Worm (Caenorhabditis elegans) whole organism, L3 larva: ENCODE measurements around the gene smg-7.

ENCODE experiments used
- ZK546.5 ChIP-seq: sonication (generic microtip); optimal IDR thresholded peaks from 2 replicates; lab custom pipeline; 2017; ENCODE audit warnings: missing biosample characterization, missing genetic modification characterization
- ama-1 ChIP-seq: fragments of 150-350 bp; optimal IDR thresholded peaks from 2 replicates; lab custom pipeline; 2018
- ceh-82 ChIP-seq: fragments of 150-350 bp; optimal IDR thresholded peaks from 2 replicates; lab custom pipeline; 2014; ENCODE audit warnings: missing biosample characterization, missing genetic modification characterization
- elt-2 ChIP-seq: sonication (generic microtip); optimal IDR thresholded peaks from 2 replicates; lab custom pipeline; 2016; ENCODE audit warnings: missing genetic modification reagents, mild to moderate bottlenecking, missing genetic modification characterization, missing compliant biosample characterization
- mdl-1 ChIP-seq: fragments of 150-350 bp; optimal IDR thresholded peaks from 2 replicates; lab custom pipeline; 2014; ENCODE audit warnings: missing biosample characterization, missing genetic modification characterization
- nfya-1 ChIP-seq: sonication (generic microtip); optimal IDR thresholded peaks from 2 replicates; lab custom pipeline; 2017; ENCODE audit warnings: missing genetic modification characterization, mild to moderate bottlenecking, missing compliant biosample characterization, antibody characterized with exemption, moderate library complexity; ENCODE audit not compliant: insufficient read depth
- nhr-11 ChIP-seq: fragments of 150-350 bp; optimal IDR thresholded peaks from 2 replicates; lab custom pipeline; 2014; ENCODE audit warnings: missing biosample characterization, missing genetic modification characterization
- nhr-12 ChIP-seq: fragments of 150-350 bp; optimal IDR thresholded peaks from 2 replicates; lab custom pipeline; 2014; ENCODE audit warnings: missing biosample characterization, missing genetic modification characterization
- nhr-237 ChIP-seq: fragments of 150-350 bp; optimal IDR thresholded peaks from 2 replicates; lab custom pipeline; 2014; ENCODE audit warnings: missing biosample characterization, missing genetic modification characterization
- nhr-76 ChIP-seq: fragments of 150-350 bp; sonication (generic microtip); optimal IDR thresholded peaks from 5 replicates; lab custom pipeline; 2014; ENCODE audit warnings: missing biosample characterization, missing genetic modification characterization
- nhr-77 ChIP-seq: fragments of 150-350 bp; optimal IDR thresholded peaks from 2 replicates; lab custom pipeline; 2014; ENCODE audit warnings: missing biosample characterization, missing genetic modification characterization
- pqm-1 ChIP-seq: fragments of 150-350 bp; optimal IDR thresholded peaks from 2 replicates; lab custom pipeline; 2017; ENCODE audit warnings: missing biosample characterization, missing genetic modification characterization, inconsistent platforms
- unc-62 ChIP-seq: fragments of 150-350 bp; sonication (generic microtip); optimal IDR thresholded peaks from 4 replicates; lab custom pipeline; 2014; ENCODE audit warnings: missing biosample characterization, missing genetic modification reagents, missing genetic modification characterization
- zag-1 ChIP-seq: fragments of 150-350 bp; optimal IDR thresholded peaks from 2 replicates; lab custom pipeline; 2014; ENCODE audit warnings: missing biosample characterization, missing genetic modification characterization

ce11 chrIV:6771556-6771955 is 29.3 kb upstream of the smg-7 start:
- TF ChIP-seq ama-1 (lab: Kevin White, UChicago): no peak
- TF ChIP-seq zag-1: no peak
- TF ChIP-seq nhr-76 (tag; lab: Kevin White, UChicago): no peak
- TF ChIP-seq unc-62 (GFP tag; lab: Kevin White, UChicago): no peak
- no peak for TF ChIP-seq nhr-12 (tag; lab: Kevin White, UChicago)
- no peak for TF ChIP-seq ceh-82 (tag; lab: Kevin White, UChicago)
- no peak for TF ChIP-seq nhr-77
- no peak for TF ChIP-seq nhr-11
- no peak for TF ChIP-seq nfya-1
- TF ChIP-seq elt-2 (tag; lab: Kevin White, UChicago): peak; percentile 67
- TF ChIP-seq pqm-1: peak; percentile 77
- no peak for TF ChIP-seq mdl-1
- TF ChIP-seq ZK546.5 (tag; lab: Kevin White, UChicago): no peak
- TF ChIP-seq nhr-237 (tag; lab: Kevin White, UChicago): no peak
